Fruit fly (Drosophila melanogaster): ENCODE data around the gene Ndc80.
A peak's percentile ranks its signal among the peaks of the same experiment; 100 is the strongest.

The Ndc80 gene

dm6 chrX:13568127-13568526 lies 43.7 kb downstream of the Ndc80 start (continued):
- TF ChIP-seq salr (GFP tag; optimal IDR thresholded peaks at IDR 0.05) (no peak), Sox102F (GFP tag; optimal IDR thresholded peaks at IDR 0.05) (peak; percentile 72), CG4318 (GFP tag; optimal IDR thresholded peaks at IDR 0.05) (no peak), CG8319 (GFP tag; optimal IDR thresholded peaks at IDR 0.05) (peak; percentile 14), Sox14 (GFP tag; optimal IDR thresholded peaks at IDR 0.05) (peak; percentile 31), Met (GFP tag; optimal IDR thresholded peaks at IDR 0.05) (peak; percentile 75), CG34406 (GFP tag; optimal IDR thresholded peaks at IDR 0.05) (peak; percentile 65), Eip78C (GFP tag) (peak; percentile 92), CG11294 (GFP tag; IDR thresholded peaks at IDR 0.05) (0 out of 2 replicates have a peak, but pooled peaks have one; percentile 18), vri (GFP tag; optimal IDR thresholded peaks at IDR 0.05) (peak; percentile 5), Blimp-1 (GFP tag; optimal IDR thresholded peaks at IDR 0.05) (no peak), fkh (GFP tag; optimal IDR thresholded peaks at IDR 0.05) (no peak), fd59A (GFP tag; optimal IDR thresholded peaks at IDR 0.05) (no peak), CG3919 (GFP tag; optimal IDR thresholded peaks at IDR 0.05) (peak; percentile 55), Hr38 (GFP tag; optimal IDR thresholded peaks at IDR 0.05) (no peak), svp (GFP tag) (peak; percentile 75), CG6854 (GFP tag; optimal IDR thresholded peaks at IDR 0.05) (no peak), Ets96B (tag; optimal IDR thresholded peaks at IDR 0.05) (no peak), CG10669 (GFP tag; optimal IDR thresholded peaks at IDR 0.05) (peak; percentile 40), CG6276 (GFP tag; optimal IDR thresholded peaks at IDR 0.05) (no peak), Eip75B (GFP tag; optimal IDR thresholded peaks at IDR 0.05) (peak; percentile 52), CG31627 (GFP tag; optimal IDR thresholded peaks at IDR 0.05) (peak; percentile 61), Hr39 (GFP tag; optimal IDR thresholded peaks at IDR 0.05) (peak; percentile 57), CG11902 (GFP tag; optimal IDR thresholded peaks at IDR 0.05) (peak; percentile 46), dsx (GFP tag; optimal IDR thresholded peaks at IDR 0.05; ENCODE audit: poor library complexity, severe bottlenecking) (no peak), CG32006 (GFP tag; optimal IDR thresholded peaks at IDR 0.05) (peak; percentile 32), CG3032 (tag; optimal IDR thresholded peaks at IDR 0.05) (no peak), CG7368 (GFP tag; optimal IDR thresholded peaks at IDR 0.05) (peak; percentile 56), fd85E (GFP tag; optimal IDR thresholded peaks at IDR 0.05) (no peak), net (GFP tag; optimal IDR thresholded peaks at IDR 0.05) (peak; percentile 12), CG10631 (GFP tag; optimal IDR thresholded peaks at IDR 0.05) (peak; percentile 38), CG11762 (GFP tag; optimal IDR thresholded peaks at IDR 0.05; ENCODE audit: insufficient read depth) (no peak), CG15336 (GFP tag; IDR thresholded peaks at IDR 0.05) (peak; percentile 45; the same call in 1 of the 2 replicates), CG6163 (GFP tag; IDR thresholded peaks at IDR 0.05) (peak; percentile 82), Eip93F (GFP tag; optimal IDR thresholded peaks at IDR 0.05) (no peak), dac (GFP tag; optimal IDR thresholded peaks at IDR 0.05) (no peak), Hr4 (GFP tag; optimal IDR thresholded peaks at IDR 0.05) (peak; percentile 47)

dm6 chrX:13565490-13566156 lies 46.2 kb downstream of the Ndc80 start:
- peak; percentile 45 for TF ChIP-seq Lpt (GFP tag; optimal IDR thresholded peaks at IDR 0.05)
- no peak for TF ChIP-seq CG1621 (tag; optimal IDR thresholded peaks at IDR 0.05)
- TF ChIP-seq CG32006 (GFP tag; optimal IDR thresholded peaks at IDR 0.05) = peak; percentile 64
- peak; percentile 49 for TF ChIP-seq OdsH (GFP tag; optimal IDR thresholded peaks at IDR 0.05)
- TF ChIP-seq esn (GFP tag; optimal IDR thresholded peaks at IDR 0.05) = no peak
- no peak for TF ChIP-seq CG10669 (GFP tag; optimal IDR thresholded peaks at IDR 0.05)
- TF ChIP-seq Hr4 (GFP tag; optimal IDR thresholded peaks at IDR 0.05) = peak; percentile 5
- TF ChIP-seq CG6792 (GFP tag; optimal IDR thresholded peaks at IDR 0.05) = peak; percentile 9
- no peak for TF ChIP-seq spab (GFP tag; optimal IDR thresholded peaks at IDR 0.05)
- no peak for TF ChIP-seq Sox102F (GFP tag; optimal IDR thresholded peaks at IDR 0.05)
- TF ChIP-seq acj6 (GFP tag; optimal IDR thresholded peaks at IDR 0.05) = peak; percentile 26
- TF ChIP-seq Hr39 (GFP tag; optimal IDR thresholded peaks at IDR 0.05) = peak; percentile 28
- no peak for TF ChIP-seq CG3919 (GFP tag; optimal IDR thresholded peaks at IDR 0.05)
- no peak for TF ChIP-seq Sox15 (GFP tag; optimal IDR thresholded peaks at IDR 0.05)
- TF ChIP-seq fd59A (GFP tag; optimal IDR thresholded peaks at IDR 0.05) = peak; percentile 31
- no peak for TF ChIP-seq Eip75B (GFP tag; optimal IDR thresholded peaks at IDR 0.05)
- peak; percentile 48 for TF ChIP-seq CG10631 (GFP tag; optimal IDR thresholded peaks at IDR 0.05)
- TF ChIP-seq salr (GFP tag; optimal IDR thresholded peaks at IDR 0.05) = peak in 1 of 2 experiments; percentile 15
- TF ChIP-seq cyc (GFP tag; optimal IDR thresholded peaks at IDR 0.05) = no peak
- TF ChIP-seq CG34406 (GFP tag; optimal IDR thresholded peaks at IDR 0.05) = no peak
- peak; percentile 21 for TF ChIP-seq net (GFP tag; optimal IDR thresholded peaks at IDR 0.05)
- TF ChIP-seq CG6276 (GFP tag; optimal IDR thresholded peaks at IDR 0.05) = peak; percentile 5
- peak; percentile 39; the same call in 1 of the 2 replicates for TF ChIP-seq Gug (GFP tag; IDR thresholded peaks at IDR 0.05)
- peak in 1 of 2 experiments; percentile 22 for TF ChIP-seq ss (GFP tag; optimal IDR thresholded peaks at IDR 0.05)
- TF ChIP-seq CG3032 (tag; optimal IDR thresholded peaks at IDR 0.05) = peak; percentile 11
- TF ChIP-seq CG8119 (GFP tag; IDR thresholded peaks at IDR 0.05) = peak; percentile 71
